Fruit fly (Drosophila melanogaster): Measurements from ENCODE around the gene rb.
A peak's percentile ranks its signal among the peaks of the same experiment; 100 is the strongest.

The rb gene

DNA sequence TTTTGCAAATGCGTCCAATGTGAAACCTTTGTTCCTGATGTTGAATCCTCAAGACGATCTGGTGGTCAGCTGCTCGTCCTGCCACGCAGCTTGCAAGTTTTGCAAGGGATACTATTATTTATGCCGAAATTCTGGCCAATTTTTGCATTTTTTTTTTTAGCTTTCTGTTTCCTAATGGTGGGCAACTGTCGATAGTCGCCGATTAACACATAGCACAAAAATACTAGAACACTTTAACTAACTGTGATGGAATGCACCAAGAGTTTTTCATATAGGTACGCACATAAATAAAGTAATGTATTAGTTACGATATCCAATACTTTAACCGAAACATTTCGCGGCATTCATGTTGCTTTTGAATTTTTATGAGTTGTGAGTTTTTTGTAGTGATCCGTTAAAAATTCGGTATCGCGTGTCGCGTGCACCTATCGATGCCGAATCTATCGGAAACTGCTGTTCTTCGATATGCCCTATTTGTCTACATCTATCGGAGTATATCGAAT is at the start of gene rb, which contains the start of gene CHOp24:
Gene rb (minus strand): TSS at position 197 of the 503 bp plus-strand sequence.
Gene CHOp24 (plus strand): TSS at position 479 of the 503 bp plus-strand sequence.
- TF ChIP-seq noc (tag; optimal IDR thresholded peaks at IDR 0.05), result no peak

DNA sequence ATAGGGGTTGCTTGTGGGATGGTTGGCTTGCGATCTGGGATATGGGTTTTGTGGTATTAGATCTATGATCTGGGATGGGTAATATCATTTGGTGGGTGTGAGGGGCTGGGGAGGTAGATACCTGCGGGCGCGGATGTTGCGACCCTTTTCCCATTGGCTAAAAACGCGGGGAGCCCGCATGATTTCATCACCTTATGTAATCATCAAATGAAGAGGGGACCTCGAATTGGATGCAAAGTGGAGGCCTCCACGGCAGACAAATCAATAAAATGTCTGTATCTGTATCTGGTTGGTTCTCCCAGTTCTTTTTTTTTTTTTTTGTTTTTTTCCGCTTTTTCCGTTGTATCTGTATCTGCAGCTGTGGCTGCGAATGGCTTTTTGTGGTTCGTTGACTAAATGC is 48.6 kb upstream of the rb start:
- TF ChIP-seq noc (tag; optimal IDR thresholded peaks at IDR 0.05), result no peak

DNA sequence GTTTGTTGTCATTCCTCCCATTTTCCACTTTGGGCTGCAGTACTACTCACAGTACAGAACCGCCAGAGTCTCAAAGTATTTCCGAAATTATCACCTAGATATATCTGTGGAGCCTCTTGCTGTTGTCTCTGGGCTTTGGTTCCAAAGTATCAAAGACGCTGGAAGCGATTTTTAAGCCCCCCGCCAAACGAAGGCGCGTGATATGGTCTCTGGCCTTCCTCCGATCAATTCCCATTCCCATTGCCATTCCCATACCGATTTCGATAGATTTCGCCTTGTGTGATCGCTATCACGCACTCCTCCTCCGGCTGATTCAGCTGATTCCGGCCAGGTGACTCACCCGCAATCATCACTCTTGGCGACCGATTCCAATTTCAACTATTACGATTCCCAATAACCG is 47.2 kb upstream of the rb start:
- TF ChIP-seq noc (tag; optimal IDR thresholded peaks at IDR 0.05), result peak; percentile 19

DNA sequence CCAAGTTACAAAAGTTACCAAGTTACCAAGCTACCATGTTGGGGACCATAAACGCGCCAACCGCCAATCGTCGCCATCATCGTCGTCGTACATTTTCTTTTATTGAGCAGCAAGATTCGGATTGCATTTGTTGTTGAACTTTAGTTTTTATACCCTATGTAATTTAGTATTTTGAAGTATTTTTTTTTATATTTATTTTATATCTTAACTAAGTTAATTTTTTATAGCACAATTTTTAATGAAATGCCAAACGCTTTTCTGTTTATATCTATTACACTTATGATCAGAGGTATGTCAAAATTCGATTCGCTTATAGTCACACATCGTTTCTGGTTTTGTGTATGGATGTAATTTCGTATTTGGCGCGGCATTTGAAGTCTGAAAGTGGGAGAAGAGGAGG is 42.0 kb upstream of the rb start:
- no peak for TF ChIP-seq noc (tag; optimal IDR thresholded peaks at IDR 0.05)

DNA sequence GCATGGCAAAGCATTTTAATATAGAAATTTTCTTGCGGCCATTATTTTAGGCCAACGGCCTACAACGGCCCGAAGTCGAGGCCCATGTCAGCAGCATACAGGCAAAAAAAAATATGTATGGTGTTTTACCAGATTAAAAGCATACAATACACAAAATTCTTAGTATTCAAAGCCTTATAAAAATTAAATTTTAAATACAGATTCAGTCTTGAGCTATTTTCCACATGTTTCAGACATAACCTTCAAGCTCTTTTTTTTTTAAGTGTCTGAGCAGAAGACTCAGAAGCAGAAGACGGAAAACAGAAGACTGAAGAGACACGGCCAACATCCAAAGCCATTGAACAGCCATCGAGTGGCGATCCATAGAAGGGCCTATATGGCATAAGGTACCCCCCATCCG is 41.3 kb upstream of the rb start:
- TF ChIP-seq noc (tag; optimal IDR thresholded peaks at IDR 0.05), result no peak

DNA sequence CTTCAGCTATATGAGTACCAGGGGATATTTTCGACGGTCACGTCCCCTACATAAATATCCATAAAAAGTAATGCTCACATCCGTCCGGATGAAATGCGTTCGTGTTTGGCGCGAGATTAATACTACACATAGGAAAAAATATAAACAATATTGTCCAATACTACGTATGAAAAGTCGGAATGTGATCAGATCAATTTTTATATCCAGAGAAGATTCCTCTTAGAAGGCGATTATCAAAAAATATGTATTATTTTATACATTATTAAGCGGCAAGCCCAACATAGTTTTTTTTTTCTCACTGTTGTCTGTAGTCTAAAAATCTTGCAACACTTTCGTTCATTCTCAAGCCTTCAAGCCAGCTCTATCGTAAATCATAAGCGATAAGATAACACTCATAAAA is 33.5 kb upstream of the rb start:
- TF ChIP-seq noc (tag; optimal IDR thresholded peaks at IDR 0.05), result no peak

DNA sequence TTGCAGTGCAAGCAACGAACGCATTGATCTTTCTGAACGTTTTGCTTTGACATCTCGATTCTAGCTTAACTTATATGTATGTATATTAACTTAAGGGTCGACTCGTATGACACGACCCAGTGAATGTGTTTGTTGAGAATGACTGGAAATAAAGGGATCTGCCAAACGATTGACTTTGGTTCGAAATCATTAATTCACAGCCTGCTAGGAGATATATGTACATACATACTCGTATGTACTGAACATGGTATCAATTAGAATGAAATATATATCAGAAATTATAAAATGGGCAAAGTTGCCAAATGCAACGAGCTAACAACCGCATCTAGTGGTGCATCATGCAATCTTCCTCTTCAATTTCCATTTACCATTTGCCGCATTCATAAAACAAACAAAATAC is 31.4 kb upstream of the rb start, which contains the start of gene CG12684:
Gene CG12684 (minus strand): TSS at position 101 of the 400 bp plus-strand sequence.
- TF ChIP-seq noc (tag; optimal IDR thresholded peaks at IDR 0.05), result no peak

- no peak for TF ChIP-seq noc (tag; optimal IDR thresholded peaks at IDR 0.05)
These were observed 24.5 kb upstream of the rb start for dm6 chrX:4564962-4565361.

dm6 chrX:4563980-4564379 is 23.6 kb upstream of the rb start:
- TF ChIP-seq noc (tag; optimal IDR thresholded peaks at IDR 0.05), result no peak

- no peak for TF ChIP-seq noc (tag; optimal IDR thresholded peaks at IDR 0.05)
These were observed 19.9 kb upstream of the rb start for dm6 chrX:4560182-4560845.

- no peak for TF ChIP-seq noc (tag; optimal IDR thresholded peaks at IDR 0.05)
These were observed 17.3 kb upstream of the rb start, which contains the start of gene CG3546 for dm6 chrX:4557772-4558171. TSS of gene CG3546 (plus strand) at chrX:4558072.

DNA sequence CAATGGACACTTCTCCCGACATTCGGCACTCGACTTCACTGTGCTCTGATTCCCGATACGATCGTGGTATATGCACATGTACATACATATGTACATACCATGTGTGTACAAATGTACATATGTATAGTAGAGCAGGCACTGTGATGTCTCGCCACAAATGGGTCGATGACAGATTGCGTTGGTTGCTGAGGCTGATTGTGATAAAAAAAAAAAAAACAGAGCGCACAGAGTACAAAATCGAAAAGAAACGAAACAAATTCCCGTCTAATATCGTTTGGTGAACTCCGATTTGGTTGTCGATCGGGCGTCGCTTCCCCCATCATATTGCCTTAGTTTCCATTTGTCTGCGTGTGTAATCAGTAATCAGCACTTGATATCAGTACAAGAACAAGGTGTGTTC is 15.4 kb upstream of the rb start:
- TF ChIP-seq noc (tag; optimal IDR thresholded peaks at IDR 0.05), result no peak

DNA sequence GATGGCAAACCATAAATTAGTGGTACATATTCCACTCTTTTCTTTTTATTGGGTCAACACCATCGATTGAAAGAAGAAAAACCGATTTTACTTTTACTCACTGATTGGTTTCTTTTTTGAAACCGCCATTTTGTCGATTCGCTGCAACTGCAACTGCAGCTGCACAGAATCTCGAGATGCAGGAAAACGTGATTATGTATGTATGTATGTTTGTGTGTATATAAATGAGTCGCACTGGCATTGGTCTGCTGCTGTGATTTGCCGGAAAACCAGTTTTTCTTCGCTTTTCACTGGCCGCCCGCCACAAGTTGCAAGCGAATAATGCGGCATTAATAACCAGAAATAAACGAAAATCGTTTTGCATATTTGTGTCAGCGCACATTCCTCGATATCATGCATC is 14.3 kb upstream of the rb start:
- no peak for TF ChIP-seq noc (tag; optimal IDR thresholded peaks at IDR 0.05)

DNA sequence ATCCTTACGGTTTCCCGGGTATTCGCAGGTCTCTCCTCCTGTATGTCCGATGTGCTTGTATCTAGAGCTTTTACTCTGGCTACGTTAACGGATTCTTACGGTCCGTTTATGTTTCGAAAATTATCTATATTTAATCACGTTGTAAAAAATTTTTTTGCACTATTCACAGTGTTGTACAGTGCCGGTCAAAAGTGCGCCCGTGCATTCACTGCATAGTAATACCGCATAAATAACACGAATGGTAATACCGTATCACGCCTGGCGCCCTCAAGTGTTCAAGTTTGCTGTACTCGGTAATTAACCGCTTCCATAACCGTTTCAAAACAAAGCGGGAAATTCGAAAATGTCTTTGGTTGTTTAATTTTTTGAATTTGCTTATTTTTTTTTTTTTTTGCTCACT is 13.6 kb upstream of the rb start, which contains the start of gene CG11444:
Gene CG11444 (minus strand): TSS at position 400 of the 400 bp plus-strand sequence.
- peak; percentile 26 for TF ChIP-seq noc (tag; optimal IDR thresholded peaks at IDR 0.05)

DNA sequence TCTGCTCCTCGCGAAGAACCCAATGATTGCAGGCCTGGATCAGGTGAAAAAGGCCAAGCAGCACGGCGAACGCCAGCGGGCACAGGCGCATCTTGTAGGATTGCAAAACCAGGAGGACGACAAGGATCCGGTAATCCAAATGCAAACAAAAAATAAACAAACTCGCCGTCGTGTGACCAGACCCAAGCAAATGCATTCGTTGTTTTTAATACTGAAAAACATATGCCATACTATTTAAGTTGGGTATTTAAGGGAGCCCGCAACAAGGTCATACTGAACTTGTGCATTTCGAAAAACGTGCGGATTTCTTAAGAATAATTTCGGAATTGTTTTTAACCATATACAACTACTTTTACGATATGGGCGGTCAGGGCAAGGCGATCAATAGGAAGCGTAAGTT is 11.3 kb upstream of the rb start, which contains the start of the genes CG11436 and CG3527:
Gene CG11436 (minus strand): TSS at position 162 of the 400 bp plus-strand sequence.
Gene CG3527 (plus strand): TSS at position 257 of the 400 bp plus-strand sequence.
- TF ChIP-seq noc (tag; optimal IDR thresholded peaks at IDR 0.05), result no peak

DNA sequence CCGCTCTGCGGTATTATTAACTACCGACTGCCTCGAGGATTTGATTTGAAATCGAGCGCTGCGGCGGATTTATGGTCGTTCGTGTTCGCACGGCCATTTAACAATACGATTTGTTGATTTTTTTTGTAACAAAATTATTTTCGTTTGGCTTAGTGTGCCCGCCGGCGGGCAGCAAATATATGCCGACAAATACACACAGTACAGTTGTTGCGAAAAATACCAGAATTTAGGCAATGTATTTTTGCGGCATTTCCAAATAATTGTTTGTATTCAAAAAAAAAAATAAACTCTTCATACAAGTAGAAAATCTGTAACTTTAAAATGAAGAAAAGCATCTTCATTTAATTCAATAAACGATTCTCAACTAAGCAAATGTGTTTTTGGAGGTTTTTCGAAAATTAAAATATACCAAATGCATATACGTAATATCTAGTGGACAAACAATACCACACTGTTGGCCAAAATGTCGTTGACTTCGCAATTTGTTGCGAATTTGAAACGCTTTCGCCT is 8.2 kb upstream of the rb start, which contains the start of the genes Usf and CG15912:
Gene Usf (minus strand): TSS at position 184 of the 510 bp plus-strand sequence.
Gene CG15912 (plus strand): TSS at position 460 of the 510 bp plus-strand sequence.
- no peak for TF ChIP-seq noc (tag; optimal IDR thresholded peaks at IDR 0.05)

DNA sequence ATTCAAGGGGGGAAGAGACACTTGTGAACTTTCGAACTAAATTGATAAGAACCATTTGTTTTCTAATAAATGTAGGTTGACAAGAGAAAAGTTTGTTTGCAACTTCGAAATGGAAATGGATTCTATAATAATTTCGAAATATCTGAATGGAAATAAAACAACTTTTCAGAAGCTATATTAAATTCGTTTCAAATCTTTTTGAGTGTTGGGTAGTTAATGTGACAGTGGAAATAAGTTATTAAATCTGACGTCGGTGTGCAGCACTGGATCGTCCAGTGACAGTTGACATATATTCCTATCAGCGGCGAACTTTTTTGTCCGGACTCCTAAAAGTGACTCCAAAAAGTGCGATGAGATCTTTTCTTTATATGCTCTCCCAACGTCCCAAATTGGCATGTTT is 1.9 kb upstream of the rb start, which contains the start of gene CG3568:
Gene CG3568 (plus strand): TSS at position 278 of the 400 bp plus-strand sequence.
- no peak for TF ChIP-seq noc (tag; optimal IDR thresholded peaks at IDR 0.05)
